Fruit fly (Drosophila melanogaster) whole organism, embryonic: ENCODE results near the gene CG12054.

Experiments used
- Bgb ChIP-seq: fragments of 200-800 bp; sonication (Bioruptor generic); IDR thresholded peaks from 2 replicates; pipeline ENCODE4 v1.3.6; 2022; ENCODE audit warnings: missing biosample characterization, missing genetic modification characterization; ENCODE audit not compliant: partially characterized antibody
- CG10565 ChIP-seq: fragments of 200-800 bp; sonication (Bioruptor generic); optimal IDR thresholded peaks from 3 replicates; lab custom pipeline; 2016; ENCODE audit warnings: missing biosample characterization, mild to moderate bottlenecking, missing genetic modification characterization
- CG10654 ChIP-seq: fragments of 200-800 bp; sonication (Bioruptor generic); optimal IDR thresholded peaks from 2 replicates; lab custom pipeline; 2016; ENCODE audit warnings: missing biosample characterization, missing genetic modification characterization
- CG12659 ChIP-seq: fragments of 200-800 bp; sonication (Bioruptor generic); optimal IDR thresholded peaks from 3 replicates; lab custom pipeline; 2017; ENCODE audit warnings: mild to moderate bottlenecking, missing biosample characterization, missing genetic modification reagents, missing genetic modification characterization
- CG15601 ChIP-seq: fragments of 200-800 bp; sonication (Bioruptor generic); optimal IDR thresholded peaks from 3 replicates; lab custom pipeline; 2019; ENCODE audit warnings: missing biosample characterization, mild to moderate bottlenecking, missing genetic modification characterization, moderate library complexity
- CG1603 ChIP-seq: fragments of 200-800 bp; sonication (Bioruptor generic); optimal IDR thresholded peaks from 2 replicates; lab custom pipeline; 2019; ENCODE audit warnings: missing biosample characterization, mild to moderate bottlenecking, missing genetic modification characterization, moderate library complexity
- CG1647 ChIP-seq: fragments of 200-800 bp; sonication (Bioruptor generic); optimal IDR thresholded peaks from 3 replicates; lab custom pipeline; 2016; ENCODE audit warnings: missing biosample characterization, missing genetic modification characterization
- CG16779 ChIP-seq: fragments of 200-800 bp; sonication (Bioruptor generic); IDR thresholded peaks from 2 replicates; pipeline ENCODE4 v1.3.6; 2022; ENCODE audit warnings: missing biosample characterization, missing genetic modification characterization
- CG18476 ChIP-seq: fragments of 200-800 bp; sonication (Bioruptor generic); optimal IDR thresholded peaks from 2 replicates; lab custom pipeline; 2016; ENCODE audit warnings: missing biosample characterization, mild to moderate bottlenecking, missing genetic modification characterization
- CG2129 ChIP-seq: fragments of 200-800 bp; sonication (Bioruptor generic); IDR thresholded peaks from 2 replicates; pipeline ENCODE4 v1.3.6; 2022; ENCODE audit warnings: missing biosample characterization, missing genetic modification characterization; ENCODE audit not compliant: partially characterized antibody
- CG2199 ChIP-seq: fragments of 200-800 bp; sonication (Bioruptor generic); IDR thresholded peaks from 3 replicates; pipeline ENCODE4 v1.3.6; 2022; ENCODE audit warnings: missing biosample characterization, missing genetic modification characterization
- CG31441 ChIP-seq: fragments of 200-800 bp; sonication (Bioruptor generic); IDR thresholded peaks from 2 replicates; pipeline ENCODE4 v1.3.6; 2022; ENCODE audit warnings: missing biosample characterization, missing genetic modification characterization
- CG32772 ChIP-seq: fragments of 200-800 bp; sonication (Bioruptor generic); IDR thresholded peaks from 2 replicates; pipeline ENCODE4 v1.3.6; 2022; ENCODE audit warnings: missing biosample characterization, missing genetic modification characterization
- CG33557 ChIP-seq: fragments of 200-800 bp; sonication (Bioruptor generic); optimal IDR thresholded peaks from 2 replicates; lab custom pipeline; 2019; ENCODE audit warnings: missing biosample characterization, mild to moderate bottlenecking, missing genetic modification characterization, moderate library complexity
- CG4424 ChIP-seq: fragments of 200-800 bp; sonication (Bioruptor generic); optimal IDR thresholded peaks from 3 replicates; lab custom pipeline; 2016; ENCODE audit warnings: missing biosample characterization, missing genetic modification characterization
- CG4617 ChIP-seq: fragments of 200-800 bp; sonication (Bioruptor generic); optimal IDR thresholded peaks from 3 replicates; lab custom pipeline; 2016; ENCODE audit warnings: missing biosample characterization, missing genetic modification characterization, borderline replicate concordance
- CG6254 ChIP-seq: fragments of 200-800 bp; sonication (Bioruptor generic); optimal IDR thresholded peaks from 3 replicates; lab custom pipeline; 2017; ENCODE audit warnings: mild to moderate bottlenecking, missing biosample characterization, missing genetic modification reagents, missing genetic modification characterization
- CG7963 ChIP-seq: fragments of 200-800 bp; sonication (Bioruptor generic); IDR thresholded peaks from 3 replicates; pipeline ENCODE4 v1.3.6; 2022; ENCODE audit warnings: missing biosample characterization, missing genetic modification characterization; ENCODE audit not compliant: partially characterized antibody
- CG9727 ChIP-seq: fragments of 200-800 bp; sonication (Bioruptor generic); optimal IDR thresholded peaks from 3 replicates; lab custom pipeline; 2017; ENCODE audit warnings: missing biosample characterization, mild to moderate bottlenecking, missing genetic modification characterization
- CG9876 ChIP-seq: fragments of 200-800 bp; sonication (Bioruptor generic); optimal IDR thresholded peaks from 2 replicates; lab custom pipeline; 2016; ENCODE audit warnings: missing biosample characterization, missing genetic modification characterization
- CTCF ChIP-seq: fragments of 200-800 bp; sonication (Bioruptor generic); optimal IDR thresholded peaks from 2 replicates; lab custom pipeline; 2017; ENCODE audit warnings: missing biosample characterization, mild to moderate bottlenecking, missing genetic modification characterization, moderate library complexity
- Chrac-16 ChIP-seq: fragments of 200-800 bp; sonication (Bioruptor generic); optimal IDR thresholded peaks from 3 replicates; lab custom pipeline; 2016; ENCODE audit warnings: missing biosample characterization, missing genetic modification characterization
- D ChIP-seq, 2 experiments: fragments of 200-800 bp in 1 of 2; fragments of >200 bp in 1 of 2; sonication (Bioruptor generic) in 1 of 2; optimal IDR thresholded peaks; 2 replicates in 1 of 2; 3 replicates in 1 of 2; lab custom pipeline; 2017; ENCODE audit warnings: mild to moderate bottlenecking in 1 of 2, missing biosample characterization in 1 of 2, missing genetic modification characterization in 1 of 2, missing genetic modification reagents in 1 of 2
- Dp ChIP-seq: fragments of 200-800 bp; sonication (Bioruptor generic); optimal IDR thresholded peaks from 2 replicates; lab custom pipeline; 2018; ENCODE audit warnings: missing biosample characterization, mild to moderate bottlenecking, missing genetic modification characterization, moderate library complexity
- Dref ChIP-seq: fragments of 200-800 bp; sonication (Bioruptor generic); IDR thresholded peaks from 2 replicates; pipeline ENCODE4 v1.3.6; 2022; ENCODE audit warnings: missing biosample characterization, missing genetic modification characterization
- Nf-YB ChIP-seq: fragments of 200-800 bp; sonication (Bioruptor generic); optimal IDR thresholded peaks from 3 replicates; lab custom pipeline; 2019; ENCODE audit warnings: missing biosample characterization, mild to moderate bottlenecking, missing genetic modification characterization, moderate library complexity
- NfI ChIP-seq: fragments of 200-800 bp; sonication (Bioruptor generic); optimal IDR thresholded peaks from 3 replicates; lab custom pipeline; 2018; ENCODE audit warnings: missing biosample characterization, mild to moderate bottlenecking, missing genetic modification characterization, moderate library complexity
- PHDP ChIP-seq: fragments of 200-800 bp; sonication (Bioruptor generic); optimal IDR thresholded peaks from 3 replicates; lab custom pipeline; 2018; ENCODE audit warnings: missing biosample characterization, mild to moderate bottlenecking, missing genetic modification characterization, moderate library complexity
- Sin3A ChIP-seq: fragments of >200 bp; optimal IDR thresholded peaks from 2 replicates; lab custom pipeline; 2018
- Sry-β ChIP-seq: fragments of 200-800 bp; sonication (Bioruptor generic); optimal IDR thresholded peaks from 2 replicates; lab custom pipeline; 2018; ENCODE audit warnings: missing biosample characterization, mild to moderate bottlenecking, missing genetic modification characterization, moderate library complexity
- Ssrp ChIP-seq: fragments of 200-800 bp; sonication (Bioruptor generic); optimal IDR thresholded peaks from 2 replicates; lab custom pipeline; 2018; ENCODE audit warnings: missing biosample characterization, mild to moderate bottlenecking, missing genetic modification characterization, moderate library complexity
- TFAM ChIP-seq: fragments of 200-800 bp; sonication (Bioruptor generic); optimal IDR thresholded peaks from 2 replicates; lab custom pipeline; 2017; ENCODE audit warnings: missing biosample characterization, missing genetic modification characterization, inconsistent platforms
- ase ChIP-seq: fragments of 200-800 bp; sonication (Bioruptor generic); IDR thresholded peaks from 3 replicates; pipeline ENCODE4 v1.3.6; 2022; ENCODE audit warnings: missing biosample characterization, missing genetic modification characterization
- az2 ChIP-seq: fragments of 200-800 bp; sonication (Bioruptor generic); optimal IDR thresholded peaks from 3 replicates; lab custom pipeline; 2016; ENCODE audit warnings: missing biosample characterization, missing genetic modification characterization
- cad ChIP-seq: fragments of >200 bp; optimal IDR thresholded peaks from 2 replicates; lab custom pipeline; 2017; ENCODE audit warnings: missing biosample characterization, missing genetic modification characterization
- cato ChIP-seq: fragments of 200-800 bp; sonication (Bioruptor generic); optimal IDR thresholded peaks from 2 replicates; lab custom pipeline; 2016; ENCODE audit warnings: missing biosample characterization, missing genetic modification characterization, borderline replicate concordance
- chinmo ChIP-seq: fragments of 200-800 bp; sonication (Bioruptor generic); IDR thresholded peaks from 4 replicates; pipeline ENCODE4 v1.3.6; 2022; ENCODE audit warnings: missing biosample characterization, missing genetic modification characterization; ENCODE audit not compliant: partially characterized antibody
- dpn ChIP-seq, 2 experiments: fragments of 200-800 bp; sonication (Bioruptor generic); optimal IDR thresholded peaks; 3 replicates each; lab custom pipeline; 2016; ENCODE audit warnings: missing biosample characterization in 2 of 2, missing genetic modification characterization in 2 of 2
- gfzf ChIP-seq: fragments of 200-800 bp; sonication (Bioruptor generic); optimal IDR thresholded peaks from 2 replicates; lab custom pipeline; 2016; ENCODE audit warnings: missing biosample characterization, mild to moderate bottlenecking, missing genetic modification characterization, moderate library complexity
- klu ChIP-seq: fragments of 200-800 bp; sonication (Bioruptor generic); IDR thresholded peaks from 2 replicates; pipeline ENCODE4 v1.3.6; 2022; ENCODE audit warnings: missing biosample characterization, missing genetic modification characterization
- lov ChIP-seq, 2 experiments: fragments of 200-800 bp in 1 of 2; fragments of >200 bp in 1 of 2; sonication (Bioruptor generic) in 1 of 2; IDR thresholded peaks in 1 of 2; optimal IDR thresholded peaks in 1 of 2; 2 replicates in 1 of 2; 3 replicates in 1 of 2; pipeline versions ENCODE4 v1.3.6 to Lab custom; 2017 to 2022; ENCODE audit warnings: missing biosample characterization in 1 of 2, missing genetic modification characterization in 1 of 2
- p53 ChIP-seq: fragments of 200-800 bp; sonication (Bioruptor generic); optimal IDR thresholded peaks from 2 replicates; lab custom pipeline; 2016; ENCODE audit warnings: missing biosample characterization, missing genetic modification characterization
- prd ChIP-seq, 3 experiments: fragments of >200 bp in 2 of 3; fragments of 200-800 bp in 1 of 3; sonication (Bioruptor generic) in 1 of 3; optimal IDR thresholded peaks in 2 of 3; IDR thresholded peaks in 1 of 3; 2 replicates in 2 of 3; 3 replicates in 1 of 3; pipeline versions ENCODE4 v1.3.6 to Lab custom; 2017 to 2022; ENCODE audit warnings: missing biosample characterization in 1 of 3, missing genetic modification characterization in 1 of 3
- sim ChIP-seq: fragments of 200-800 bp; sonication (Bioruptor generic); IDR thresholded peaks from 2 replicates; pipeline ENCODE4 v1.3.6; 2022; ENCODE audit warnings: missing biosample characterization, missing genetic modification characterization
- tio ChIP-seq: fragments of 200-800 bp; sonication (Bioruptor generic); optimal IDR thresholded peaks from 2 replicates; lab custom pipeline; 2017; ENCODE audit warnings: missing biosample characterization, missing genetic modification characterization, inconsistent platforms
- trh ChIP-seq: fragments of 200-800 bp; sonication (Bioruptor generic); optimal IDR thresholded peaks from 2 replicates; lab custom pipeline; 2016; ENCODE audit warnings: missing biosample characterization, missing genetic modification characterization
- twi ChIP-seq: fragments of 200-800 bp; optimal IDR thresholded peaks from 2 replicates; lab custom pipeline; 2019; ENCODE audit warnings: missing biosample characterization, mild to moderate bottlenecking, missing genetic modification characterization, moderate library complexity
- wdn ChIP-seq: fragments of 200-800 bp; sonication (Bioruptor generic); IDR thresholded peaks from 2 replicates; pipeline ENCODE4 v1.3.6; 2022; ENCODE audit warnings: missing biosample characterization, missing genetic modification characterization

The CG12054 gene

dm6 chr3R:31247281-31247995 lies 26.9 kb downstream of the CG12054 start (continued):
- peak; percentile 17 for TF ChIP-seq tio (GFP tag; lab: Kevin White, UChicago)
- peak; percentile 82 for TF ChIP-seq ase
- peak; percentile 72; the same call in 2 of the 3 replicates for TF ChIP-seq CG2199 (GFP tag; lab: Robert Waterston, UW)
- no peak for TF ChIP-seq wdn (GFP tag; lab: Robert Waterston, UW)
- no peak for TF ChIP-seq lov (optimal IDR thresholded peaks at IDR 0.05; lab: Kevin White, UChicago)
- peak; percentile 80; the same call in 2 of the 3 replicates for TF ChIP-seq lov (GFP tag; IDR thresholded peaks at IDR 0.05; lab: Robert Waterston, UW)
- peak; percentile 75 for TF ChIP-seq Ssrp (tag; lab: Kevin White, UChicago)
- TF ChIP-seq cad: no peak
- TF ChIP-seq TFAM (GFP tag; lab: Kevin White, UChicago): no peak
- no peak for TF ChIP-seq Dref
- no peak for TF ChIP-seq D (optimal IDR thresholded peaks at IDR 0.05; lab: Kevin White, UChicago)
- peak; percentile 67 for TF ChIP-seq D (GFP tag; optimal IDR thresholded peaks at IDR 0.05; lab: Kevin White, UChicago)
- TF ChIP-seq trh (GFP tag; lab: Kevin White, UChicago): no peak
- TF ChIP-seq CG7963: no peak
- TF ChIP-seq CG9727 (GFP tag; lab: Kevin White, UChicago): no peak
- TF ChIP-seq CG31441 (GFP tag; lab: Robert Waterston, UW): peak; percentile 85
- peak; percentile 75 for TF ChIP-seq CG32772 (GFP tag; lab: Robert Waterston, UW)
- peak; percentile 39 for TF ChIP-seq Nf-YB (GFP tag; lab: Kevin White, UChicago)
- TF ChIP-seq Chrac-16 (GFP tag; lab: Kevin White, UChicago): peak; percentile 36
- peak; percentile 55 for TF ChIP-seq CG18476 (GFP tag; lab: Kevin White, UChicago)
- peak; percentile 52 for TF ChIP-seq twi (tag; lab: Kevin White, UChicago)
- TF ChIP-seq PHDP: peak; percentile 67
- peak; percentile 68 for TF ChIP-seq CG12659 (GFP tag; lab: Kevin White, UChicago)
- TF ChIP-seq chinmo (GFP tag; lab: Robert Waterston, UW): no peak
- peak; percentile 5 for TF ChIP-seq Sry-β (GFP tag; lab: Kevin White, UChicago)
- no peak for TF ChIP-seq CG4617 (GFP tag; lab: Kevin White, UChicago)
- TF ChIP-seq Dp (GFP tag; lab: Kevin White, UChicago): no peak
- no peak for TF ChIP-seq CG10565 (GFP tag; lab: Kevin White, UChicago)
- TF ChIP-seq CG6254 (GFP tag; lab: Kevin White, UChicago): peak; percentile 62
- peak; percentile 70 for TF ChIP-seq CG10654 (GFP tag; lab: Kevin White, UChicago)
- TF ChIP-seq klu: peak; percentile 16; the same call in 1 of the 2 replicates
- TF ChIP-seq CG1647: peak; percentile 46
- no peak for TF ChIP-seq CG2129
- no peak for TF ChIP-seq gfzf
- no peak for TF ChIP-seq Sin3A
- no peak for TF ChIP-seq p53 (GFP tag; lab: Kevin White, UChicago)
- peak; percentile 84 for TF ChIP-seq CG1603 (tag; lab: Kevin White, UChicago)
- peak; percentile 81 for TF ChIP-seq CG4424 (GFP tag; lab: Kevin White, UChicago)
- TF ChIP-seq CTCF (GFP tag; lab: Kevin White, UChicago): peak; percentile 30
- peak; percentile 57 to 74 for TF ChIP-seq dpn (GFP tag; optimal IDR thresholded peaks at IDR 0.05; lab: Kevin White, UChicago)
- no peak for TF ChIP-seq prd (optimal IDR thresholded peaks at IDR 0.05; lab: Kevin White, UChicago)
- peak; percentile 79 for TF ChIP-seq prd (GFP tag; IDR thresholded peaks at IDR 0.05; lab: Robert Waterston, UW)
- TF ChIP-seq NfI (GFP tag; lab: Kevin White, UChicago): peak; percentile 46
- peak; percentile 28 for TF ChIP-seq CG9876
- peak; percentile 48 for TF ChIP-seq cato (GFP tag; lab: Kevin White, UChicago)
- peak; percentile 73 for TF ChIP-seq az2 (GFP tag; lab: Kevin White, UChicago)
- peak; percentile 43; the same call in 1 of the 2 replicates for TF ChIP-seq sim (GFP tag; lab: Robert Waterston, UW)
- no peak for TF ChIP-seq CG33557 (GFP tag; lab: Kevin White, UChicago)
- TF ChIP-seq Bgb: no peak
- TF ChIP-seq CG16779 (GFP tag; lab: Robert Waterston, UW): no peak
- peak; percentile 76 for TF ChIP-seq CG15601 (tag; lab: Kevin White, UChicago)
